Fruit fly (Drosophila melanogaster) Kc167 (cell line): Measurements from ENCODE around the gene CG32436.

Source experiments
- Myc ChIP-seq: fragments of >200 bp; optimal IDR thresholded peaks from 2 replicates; lab custom pipeline; 2017; ENCODE audit warnings: missing external identifiers
- Sin3A ChIP-seq: fragments of >200 bp; optimal IDR thresholded peaks from 2 replicates; lab custom pipeline; 2018; ENCODE audit warnings: missing external identifiers
- h ChIP-seq: fragments of >200 bp; optimal IDR thresholded peaks from 3 replicates; lab custom pipeline; 2018; ENCODE audit warnings: missing external identifiers
- insv ChIP-seq: fragments of >200 bp; optimal IDR thresholded peaks from 3 replicates; lab custom pipeline; 2018; ENCODE audit warnings: missing external identifiers
- psq ChIP-seq: fragments of >200 bp; optimal IDR thresholded peaks from 2 replicates; lab custom pipeline; 2017; ENCODE audit warnings: missing external identifiers
- ttk ChIP-seq: sonication (Bioruptor generic); optimal IDR thresholded peaks from 2 replicates; lab custom pipeline; 2017; ENCODE audit warnings: missing external identifiers

Gene CG32436

dm6 chr3L:21356395-21356794 lies 12.6 kb downstream of the CG32436 start, which contains the start of gene CG12971:
Gene CG12971, minus strand, starts transcription at chr3L:21356495.
- TF ChIP-seq Myc (lab: Kevin White, UChicago) (no peak), psq (lab: Kevin White, UChicago) (no peak), Sin3A (lab: Kevin White, UChicago) (no peak), insv (no peak), h (lab: Kevin White, UChicago) (no peak), ttk (lab: Kevin White, UChicago) (no peak)

- TF ChIP-seq Sin3A (lab: Kevin White, UChicago) (no peak), psq (lab: Kevin White, UChicago) (no peak), ttk (lab: Kevin White, UChicago) (no peak)
Measured at dm6 chr3L:21357383-21357782, 13.6 kb downstream of the CG32436 start, which contains the start of gene CG32437. Gene CG32437, plus strand, starts transcription at chr3L:21357683.

dm6 chr3L:21359879-21360278 lies 16.0 kb downstream of the CG32436 start, which contains the start of gene CG32440:
Gene CG32440, plus strand, starts transcription at chr3L:21360179.
- TF ChIP-seq psq (lab: Kevin White, UChicago) = no peak
- no peak for TF ChIP-seq ttk (lab: Kevin White, UChicago)
- no peak for TF ChIP-seq insv
- no peak for TF ChIP-seq h (lab: Kevin White, UChicago)
- no peak for TF ChIP-seq Myc (lab: Kevin White, UChicago)
- no peak for TF ChIP-seq Sin3A (lab: Kevin White, UChicago)

- TF ChIP-seq insv (no peak), Myc (lab: Kevin White, UChicago) (no peak), h (lab: Kevin White, UChicago) (no peak), Sin3A (lab: Kevin White, UChicago) (no peak), psq (lab: Kevin White, UChicago) (no peak), ttk (lab: Kevin White, UChicago) (no peak)
Measured at dm6 chr3L:21363926-21364537, 20.2 kb downstream of the CG32436 start.

dm6 chr3L:21371230-21371629 lies 27.4 kb downstream of the CG32436 start:
- TF ChIP-seq insv (no peak), h (lab: Kevin White, UChicago) (no peak), ttk (lab: Kevin White, UChicago) (no peak), Myc (lab: Kevin White, UChicago) (no peak), Sin3A (lab: Kevin White, UChicago) (no peak), psq (lab: Kevin White, UChicago) (no peak)

DNA sequence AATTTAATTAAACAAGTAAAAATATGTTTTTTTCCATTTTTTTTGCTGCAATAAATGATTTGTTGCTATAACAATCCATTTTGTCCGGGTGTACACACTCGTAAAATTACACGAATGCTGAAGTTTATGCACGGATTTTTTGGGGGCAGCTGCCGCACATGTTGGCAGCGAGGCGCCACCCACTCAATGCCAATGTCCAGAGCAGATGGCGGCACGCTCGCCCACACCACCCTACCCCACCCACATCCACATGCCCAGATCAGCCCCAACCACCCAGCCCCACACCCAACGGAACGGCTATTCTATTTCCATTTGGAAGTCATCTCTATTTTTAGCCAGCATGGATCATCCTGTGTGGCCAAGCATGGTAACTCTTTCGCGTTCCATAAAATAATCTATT lies 36.3 kb downstream of the CG32436 start:
- TF ChIP-seq Sin3A (lab: Kevin White, UChicago) (no peak), insv (no peak), psq (lab: Kevin White, UChicago) (no peak), h (lab: Kevin White, UChicago) (no peak), ttk (lab: Kevin White, UChicago) (no peak), Myc (lab: Kevin White, UChicago) (no peak)

dm6 chr3L:21380581-21381175 lies 36.8 kb downstream of the CG32436 start:
- TF ChIP-seq Myc (lab: Kevin White, UChicago) (no peak), h (lab: Kevin White, UChicago) (no peak), psq (lab: Kevin White, UChicago) (no peak), Sin3A (lab: Kevin White, UChicago) (no peak), insv (no peak), ttk (lab: Kevin White, UChicago) (no peak)

DNA sequence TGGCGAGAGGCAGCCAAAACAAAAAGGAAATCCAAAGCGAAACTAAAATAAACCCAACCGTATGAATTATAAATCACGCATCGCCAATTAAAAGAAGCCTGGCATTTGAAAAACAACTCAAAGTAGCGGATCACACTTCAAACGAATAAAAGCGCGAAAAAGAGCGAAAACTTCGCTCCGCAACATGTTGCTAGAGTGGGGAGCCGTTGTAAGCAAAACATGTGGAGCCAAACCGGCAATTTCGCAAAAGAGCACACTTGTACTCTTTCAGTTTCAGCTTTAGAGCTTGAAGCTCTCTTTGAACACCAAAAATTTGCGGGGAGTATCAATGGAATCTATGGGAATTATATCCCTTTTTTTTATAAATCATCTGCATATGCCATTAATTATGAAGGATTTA lies 37.9 kb downstream of the CG32436 start:
- TF ChIP-seq ttk (lab: Kevin White, UChicago) (no peak), psq (lab: Kevin White, UChicago) (no peak), insv (no peak), Sin3A (lab: Kevin White, UChicago) (no peak), h (lab: Kevin White, UChicago) (no peak), Myc (lab: Kevin White, UChicago) (no peak)

DNA sequence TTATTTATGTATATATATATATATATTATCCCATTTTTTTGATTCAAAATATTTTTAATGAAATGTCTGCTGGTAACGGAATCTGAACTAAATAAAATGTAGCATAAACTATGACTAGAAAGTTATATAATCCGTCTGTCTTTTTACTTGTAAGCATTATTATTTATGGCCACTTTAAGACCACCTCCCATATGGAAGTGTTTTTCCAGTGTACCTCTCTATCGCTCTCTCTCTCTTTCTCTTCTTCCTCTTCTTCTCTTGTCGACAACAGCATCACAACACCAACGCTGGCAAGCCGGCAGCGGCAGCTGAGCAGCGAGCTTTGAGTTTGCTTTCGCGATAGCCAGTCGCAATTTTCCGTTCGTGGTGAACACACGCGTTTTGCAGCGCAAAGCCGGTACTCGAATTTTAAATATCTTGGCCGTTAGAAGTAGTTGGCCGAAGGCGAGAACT lies 38.4 kb downstream of the CG32436 start, which contains the start of gene rgn:
Gene rgn (plus strand): TSS at position 344 of the 453 bp plus-strand sequence.
- TF ChIP-seq h (lab: Kevin White, UChicago) (no peak), Myc (lab: Kevin White, UChicago) (no peak)

DNA sequence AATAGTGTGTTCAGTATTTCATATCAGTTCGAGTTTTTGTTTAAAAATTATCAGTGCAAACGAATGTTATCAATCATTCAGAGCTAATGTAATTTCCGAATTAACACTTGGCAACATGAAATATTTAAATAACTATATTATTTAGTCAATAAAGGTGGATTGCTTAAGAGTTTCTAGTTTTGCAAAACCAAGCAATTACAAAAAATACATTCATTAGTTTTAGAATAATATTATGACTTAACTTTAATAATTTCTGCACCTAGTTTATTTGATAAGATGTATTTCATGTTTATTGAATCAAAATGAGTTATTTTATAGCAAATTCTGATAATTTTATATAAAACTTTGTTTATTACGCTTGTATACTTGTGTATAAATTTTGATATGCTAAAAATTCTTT lies 39.6 kb downstream of the CG32436 start:
- TF ChIP-seq psq (lab: Kevin White, UChicago) = no peak
- no peak for TF ChIP-seq insv
- TF ChIP-seq Sin3A (lab: Kevin White, UChicago) = no peak
- no peak for TF ChIP-seq h (lab: Kevin White, UChicago)
- no peak for TF ChIP-seq ttk (lab: Kevin White, UChicago)
- TF ChIP-seq Myc (lab: Kevin White, UChicago) = no peak

dm6 chr3L:21385699-21386098 lies 41.9 kb downstream of the CG32436 start:
- no peak for TF ChIP-seq h (lab: Kevin White, UChicago)
- TF ChIP-seq psq (lab: Kevin White, UChicago) = no peak
- no peak for TF ChIP-seq insv
- no peak for TF ChIP-seq Myc (lab: Kevin White, UChicago)
- no peak for TF ChIP-seq Sin3A (lab: Kevin White, UChicago)
- TF ChIP-seq ttk (lab: Kevin White, UChicago) = no peak

- TF ChIP-seq Sin3A (lab: Kevin White, UChicago) (no peak), psq (lab: Kevin White, UChicago) (no peak), insv (no peak), ttk (lab: Kevin White, UChicago) (no peak), h (lab: Kevin White, UChicago) (no peak), Myc (lab: Kevin White, UChicago) (no peak)
Measured at dm6 chr3L:21386917-21387316, 43.1 kb downstream of the CG32436 start.
